Worm (Caenorhabditis elegans): ENCODE data around the gene C25G4.17.

C25G4.17 gene

ce11 chrIV:12416629-12417404, 25.0 kb upstream of the C25G4.17 start (continued):
- TF ChIP-seq F49E8.2 (tag; optimal IDR thresholded peaks at IDR 0.05; ENCODE audit: insufficient read depth) (peak; percentile 40), hrde-1 (tag; optimal IDR thresholded peaks at IDR 0.05; ENCODE audit: borderline replicate concordance) (no peak), lin-26 (GFP tag; IDR thresholded peaks at IDR 0.05) (peak; percentile 77), nhr-80 (tag; optimal IDR thresholded peaks at IDR 0.05) (peak; percentile 10), tlf-1 (GFP tag; optimal IDR thresholded peaks at IDR 0.05) (peak; percentile 18), dox-1 (GFP tag; IDR thresholded peaks at IDR 0.05) (peak; percentile 50), ceh-91 (GFP tag; IDR thresholded peaks at IDR 0.05) (no peak), F57C9.4 (tag; optimal IDR thresholded peaks at IDR 0.05) (no peak), unc-62 (GFP tag; optimal IDR thresholded peaks at IDR 0.05) (no peak), ceh-58 (GFP tag; IDR thresholded peaks at IDR 0.05) (no peak), sea-2 (GFP tag; IDR thresholded peaks at IDR 0.05) (no peak), snpc-1.3 (tag; optimal IDR thresholded peaks at IDR 0.05; ENCODE audit: insufficient read depth) (no peak), lsl-1 (GFP tag; optimal IDR thresholded peaks at IDR 0.05) (peak; percentile 41), rpc-1 (optimal IDR thresholded peaks at IDR 0.05) (peak; percentile 71), rpc-1 (tag; optimal IDR thresholded peaks at IDR 0.05) (peak; percentile 80), pha-4 (tag; optimal IDR thresholded peaks at IDR 0.05) (no peak), snpc-4 (GFP tag; optimal IDR thresholded peaks at IDR 0.05) (peak; percentile 66), snpc-4 (tag; optimal IDR thresholded peaks at IDR 0.05) (peak; percentile 62 to 91 (median 88)), lir-1 (GFP tag; conservative IDR thresholded peaks at IDR 0.05) (no peak), B0336.3 (GFP tag; IDR thresholded peaks at IDR 0.05) (peak; percentile 33; the same call in 1 of the 2 replicates), bed-1 (GFP tag; IDR thresholded peaks at IDR 0.05) (no peak), lsy-27 (tag; optimal IDR thresholded peaks at IDR 0.05; ENCODE audit: borderline replicate concordance, insufficient read depth) (peak; percentile 38), ztf-18 (tag; optimal IDR thresholded peaks at IDR 0.05) (peak; percentile 51), xnd-1 (tag; optimal IDR thresholded peaks at IDR 0.05) (no peak), cebp-1 (GFP tag; IDR thresholded peaks at IDR 0.05) (no peak), cebp-1 (tag; optimal IDR thresholded peaks at IDR 0.05) (peak; percentile 44), chd-7 (tag; optimal IDR thresholded peaks at IDR 0.05) (peak; percentile 12), lag-1 (GFP tag; IDR thresholded peaks at IDR 0.05) (no peak), ztf-28 (GFP tag; IDR thresholded peaks at IDR 0.05) (no peak), nhr-120 (GFP tag; IDR thresholded peaks at IDR 0.05) (no peak), sdz-38 (tag; optimal IDR thresholded peaks at IDR 0.05) (no peak), egl-18 (GFP tag; IDR thresholded peaks at IDR 0.05) (no peak), F55B11.4 (tag; optimal IDR thresholded peaks at IDR 0.05; ENCODE audit: borderline replicate concordance, insufficient read depth) (no peak)

DNA sequence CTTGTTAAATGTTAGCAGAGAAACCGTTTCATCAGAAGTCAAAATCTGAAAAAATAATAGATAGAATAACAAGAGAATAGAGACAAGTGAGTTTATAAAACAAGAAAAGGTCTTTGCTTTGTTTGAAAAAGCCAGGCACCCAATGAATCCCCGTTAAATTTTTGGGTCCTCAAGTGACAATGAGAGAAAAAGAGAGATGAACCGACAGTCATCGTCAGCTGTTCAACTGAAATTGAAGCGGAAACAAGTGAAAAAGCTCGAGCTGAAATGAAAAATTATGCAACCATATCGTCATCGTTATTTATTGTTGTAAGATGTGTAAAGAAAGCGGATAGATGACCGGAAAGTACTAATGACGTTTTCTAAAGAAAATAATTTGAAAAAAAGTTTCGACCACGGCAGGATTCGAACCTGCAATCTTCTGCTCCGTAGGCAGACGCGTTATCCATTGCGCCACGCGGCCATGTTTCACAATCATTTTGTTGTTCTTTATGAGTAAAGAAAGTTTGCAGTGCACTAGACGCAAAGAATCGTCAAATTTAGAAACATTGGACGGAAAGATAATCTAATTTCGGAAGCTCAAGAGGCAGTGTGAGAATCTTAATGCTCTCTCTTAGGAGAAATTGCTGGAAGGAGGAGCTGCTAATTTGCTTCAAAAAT, 24.1 kb upstream of the C25G4.17 start, which contains the start of gene F08G5.3:
F08G5.3 (minus strand) TSS at position 51 of the 660 bp plus-strand sequence.
- TF ChIP-seq egl-44 (GFP tag; IDR thresholded peaks at IDR 0.05) (peak; percentile 27; the same call in 1 of the 2 replicates), ceh-27 (GFP tag; optimal IDR thresholded peaks at IDR 0.05) (peak; percentile 46), fkh-3 (tag; optimal IDR thresholded peaks at IDR 0.05) (peak; percentile 47), dox-1 (GFP tag; IDR thresholded peaks at IDR 0.05) (peak; percentile 74), ets-4 (GFP tag; optimal IDR thresholded peaks at IDR 0.05) (no peak), F10E7.11 (tag; optimal IDR thresholded peaks at IDR 0.05) (no peak), snpc-3.4 (tag; optimal IDR thresholded peaks at IDR 0.05) (peak; percentile 71), hlh-12 (tag; optimal IDR thresholded peaks at IDR 0.05) (peak; percentile 38), B0261.1 (tag; optimal IDR thresholded peaks at IDR 0.05) (peak; percentile 81), pha-4 (tag; optimal IDR thresholded peaks at IDR 0.05) (no peak), unc-62 (GFP tag; optimal IDR thresholded peaks at IDR 0.05) (no peak), ztf-28 (GFP tag; IDR thresholded peaks at IDR 0.05) (peak; percentile 66; the same call in 1 of the 2 replicates), egl-18 (GFP tag; IDR thresholded peaks at IDR 0.05) (0 out of 2 replicates have a peak, but pooled peaks have one; percentile 9), let-607 (tag; optimal IDR thresholded peaks at IDR 0.05) (peak in 1 of 2 experiments; percentile 29), ekl-4 (GFP tag; IDR thresholded peaks at IDR 0.05) (0 out of 2 replicates have a peak, but pooled peaks have one; percentile 46), Y95B8A.8 (GFP tag; IDR thresholded peaks at IDR 0.05) (no peak), C06A6.2 (GFP tag; conservative IDR thresholded peaks at IDR 0.05) (0 out of 2 replicates have a peak, but pooled peaks have one; percentile 21), zim-3 (tag; optimal IDR thresholded peaks at IDR 0.05) (peak; percentile 73), lsl-1 (GFP tag; optimal IDR thresholded peaks at IDR 0.05) (peak; percentile 43)
